Worm (Caenorhabditis elegans) whole organism, L1 larva: ENCODE results near the gene lap-1.

Source experiments
- aha-1 ChIP-seq: fragments of 150-350 bp; optimal IDR thresholded peaks from 2 replicates; lab custom pipeline; 2014; ENCODE audit warnings: missing biosample characterization, missing genetic modification characterization
- alr-1 ChIP-seq: fragments of 200-800 bp; sonication (Bioruptor generic); optimal IDR thresholded peaks from 2 replicates; lab custom pipeline; 2018; ENCODE audit warnings: borderline replicate concordance, mild to moderate bottlenecking, missing genetic modification characterization, missing compliant biosample characterization
- ceh-82 ChIP-seq, 3 experiments: fragments of 150-350 bp in 1 of 3; sonication (generic microtip) in 2 of 3; optimal IDR thresholded peaks; 2 replicates each; lab custom pipeline; 2014 to 2017; ENCODE audit warnings: missing biosample characterization in 3 of 3, missing genetic modification characterization in 3 of 3
- egl-27 ChIP-seq, 2 experiments: fragments of 150-350 bp in 1 of 2; sonication (generic microtip); optimal IDR thresholded peaks; 3 replicates each; lab custom pipeline; 2017 to 2018; ENCODE audit warnings: missing biosample characterization in 2 of 2, missing genetic modification characterization in 2 of 2, missing genetic modification reagents in 2 of 2
- fkh-4 ChIP-seq: sonication (generic microtip); optimal IDR thresholded peaks from 2 replicates; lab custom pipeline; 2016; ENCODE audit warnings: missing compliant biosample characterization, missing genetic modification characterization, borderline replicate concordance
- fos-1 ChIP-seq: fragments of 150-350 bp; optimal IDR thresholded peaks from 2 replicates; lab custom pipeline; 2014; ENCODE audit warnings: missing biosample characterization, missing genetic modification characterization
- hlh-17 ChIP-seq: fragments of 200-800 bp; sonication (Bioruptor generic); optimal IDR thresholded peaks from 2 replicates; lab custom pipeline; 2018; ENCODE audit warnings: missing genetic modification characterization, mild to moderate bottlenecking, missing compliant biosample characterization, moderate library complexity, borderline replicate concordance
- lin-39 ChIP-seq: fragments of 150-350 bp; optimal IDR thresholded peaks from 2 replicates; lab custom pipeline; 2014; ENCODE audit warnings: missing biosample characterization, missing genetic modification reagents, missing genetic modification characterization
- mep-1 ChIP-seq: fragments of 150-350 bp; optimal IDR thresholded peaks from 2 replicates; lab custom pipeline; 2014; ENCODE audit warnings: missing biosample characterization, missing genetic modification characterization
- nhr-11 ChIP-seq: fragments of 150-350 bp; optimal IDR thresholded peaks from 2 replicates; lab custom pipeline; 2014; ENCODE audit warnings: missing biosample characterization, missing genetic modification characterization
- nhr-237 ChIP-seq: fragments of 150-350 bp; optimal IDR thresholded peaks from 2 replicates; lab custom pipeline; 2014; ENCODE audit warnings: missing biosample characterization, missing genetic modification characterization
- pqm-1 ChIP-seq: sonication (generic microtip); optimal IDR thresholded peaks from 3 replicates; lab custom pipeline; 2017; ENCODE audit warnings: missing biosample characterization, missing genetic modification characterization

ce11 chrIII:8380645-8381044, 21.1 kb downstream of the lap-1 start, which contains the start of gene R05D3.12:
- no peak for TF ChIP-seq ceh-82 (tag; optimal IDR thresholded peaks at IDR 0.05; lab: Kevin White, UChicago)
- TF ChIP-seq fos-1 (tag; lab: Kevin White, UChicago): no peak
- TF ChIP-seq egl-27 (tag; optimal IDR thresholded peaks at IDR 0.05; lab: Kevin White, UChicago): no peak
- no peak for TF ChIP-seq pqm-1 (tag; lab: Kevin White, UChicago)
- TF ChIP-seq nhr-11 (tag; lab: Kevin White, UChicago): no peak
- no peak for TF ChIP-seq aha-1 (tag; lab: Kevin White, UChicago)
- TF ChIP-seq mep-1: no peak
- no peak for TF ChIP-seq alr-1 (tag; lab: Kevin White, UChicago)
- no peak for TF ChIP-seq hlh-17
- TF ChIP-seq fkh-4 (tag; lab: Kevin White, UChicago): no peak
- TF ChIP-seq lin-39 (tag; lab: Kevin White, UChicago): no peak
- TF ChIP-seq nhr-237 (tag; lab: Kevin White, UChicago): no peak
